Fruit fly (Drosophila melanogaster) whole organism, embryonic: ENCODE measurements around the gene Jhbp14.

Experiments
- Atf3 ChIP-seq: fragments of 200-800 bp; sonication (Bioruptor generic); optimal IDR thresholded peaks from 3 replicates; lab custom pipeline; 2016; ENCODE audit warnings: missing biosample characterization, missing genetic modification characterization
- CG10267 ChIP-seq: fragments of 200-800 bp; sonication (Bioruptor generic); optimal IDR thresholded peaks from 2 replicates; lab custom pipeline; 2018; ENCODE audit warnings: missing biosample characterization, mild to moderate bottlenecking, missing genetic modification characterization, moderate library complexity
- CG10959 ChIP-seq: fragments of 200-800 bp; sonication (Bioruptor generic); IDR thresholded peaks from 2 replicates; pipeline ENCODE4 v1.3.6; 2022; ENCODE audit warnings: missing biosample characterization, missing genetic modification characterization
- CG11247 ChIP-seq: fragments of 200-800 bp; sonication (Bioruptor generic); IDR thresholded peaks from 2 replicates; pipeline ENCODE4 v1.3.6; 2022; ENCODE audit warnings: missing biosample characterization, missing genetic modification characterization
- CG11560 ChIP-seq: fragments of 200-800 bp; sonication (Bioruptor generic); IDR thresholded peaks from 3 replicates; pipeline ENCODE4 v1.3.6; 2022; ENCODE audit warnings: missing biosample characterization, missing genetic modification characterization
- CG13424 ChIP-seq: fragments of 200-800 bp; sonication (Bioruptor generic); optimal IDR thresholded peaks from 2 replicates; lab custom pipeline; 2019; ENCODE audit warnings: missing biosample characterization, mild to moderate bottlenecking, missing genetic modification characterization, moderate library complexity
- CG16815 ChIP-seq: fragments of 200-800 bp; sonication (Bioruptor generic); optimal IDR thresholded peaks from 3 replicates; lab custom pipeline; 2017; ENCODE audit warnings: missing biosample characterization, mild to moderate bottlenecking, missing genetic modification characterization
- CG17612 ChIP-seq: fragments of 200-800 bp; sonication (Bioruptor generic); IDR thresholded peaks from 2 replicates; pipeline ENCODE4 v1.3.6; 2022; ENCODE audit warnings: missing biosample characterization, missing genetic modification characterization
- CG17802 ChIP-seq: fragments of 200-800 bp; sonication (Bioruptor generic); optimal IDR thresholded peaks from 2 replicates; lab custom pipeline; 2018; ENCODE audit warnings: missing biosample characterization, mild to moderate bottlenecking, missing genetic modification characterization, moderate library complexity
- CG18764 ChIP-seq: fragments of 200-800 bp; sonication (Bioruptor generic); optimal IDR thresholded peaks from 3 replicates; lab custom pipeline; 2016; ENCODE audit warnings: missing biosample characterization, missing genetic modification characterization
- CG2889 ChIP-seq: fragments of 200-800 bp; sonication (Bioruptor generic); IDR thresholded peaks from 3 replicates; pipeline ENCODE4 v1.3.6; 2022; ENCODE audit warnings: missing biosample characterization, missing genetic modification characterization
- CG30403 ChIP-seq: fragments of 200-800 bp; sonication (Bioruptor generic); optimal IDR thresholded peaks from 3 replicates; lab custom pipeline; 2016; ENCODE audit warnings: missing biosample characterization, missing genetic modification characterization
- CG3065 ChIP-seq: fragments of 200-800 bp; sonication (Bioruptor generic); optimal IDR thresholded peaks from 2 replicates; lab custom pipeline; 2016; ENCODE audit warnings: missing biosample characterization, missing genetic modification characterization
- CG32772 ChIP-seq: fragments of 200-800 bp; sonication (Bioruptor generic); IDR thresholded peaks from 2 replicates; pipeline ENCODE4 v1.3.6; 2022; ENCODE audit warnings: missing biosample characterization, missing genetic modification characterization
- CG3407 ChIP-seq: fragments of 200-800 bp; sonication (Bioruptor generic); optimal IDR thresholded peaks from 2 replicates; lab custom pipeline; 2018; ENCODE audit warnings: missing biosample characterization, mild to moderate bottlenecking, missing genetic modification characterization
- CG43689 ChIP-seq: fragments of 200-800 bp; sonication (Bioruptor generic); IDR thresholded peaks from 2 replicates; pipeline ENCODE4 v1.3.6; 2022; ENCODE audit warnings: missing biosample characterization, missing genetic modification characterization
- CG4820 ChIP-seq: fragments of 200-800 bp; sonication (Bioruptor generic); optimal IDR thresholded peaks from 3 replicates; lab custom pipeline; 2016; ENCODE audit warnings: missing biosample characterization, missing genetic modification characterization
- CG4854 ChIP-seq: fragments of 200-800 bp; sonication (Bioruptor generic); optimal IDR thresholded peaks from 2 replicates; lab custom pipeline; 2016; ENCODE audit warnings: missing biosample characterization, missing genetic modification characterization, inconsistent platforms
- CG5953 ChIP-seq: fragments of 200-800 bp; sonication (Bioruptor generic); IDR thresholded peaks from 2 replicates; pipeline ENCODE4 v1.3.6; 2022; ENCODE audit warnings: missing biosample characterization, missing genetic modification characterization
- CG6272 ChIP-seq: fragments of 200-800 bp; sonication (Bioruptor generic); IDR thresholded peaks from 2 replicates; pipeline ENCODE4 v1.3.6; 2022; ENCODE audit warnings: missing biosample characterization, missing genetic modification characterization
- CG7839 ChIP-seq: fragments of 200-800 bp; sonication (Bioruptor generic); optimal IDR thresholded peaks from 3 replicates; lab custom pipeline; 2018; ENCODE audit warnings: missing biosample characterization, mild to moderate bottlenecking, missing genetic modification characterization, moderate library complexity
- CG8089 ChIP-seq: fragments of 200-800 bp; sonication (Bioruptor generic); optimal IDR thresholded peaks from 3 replicates; lab custom pipeline; 2016; ENCODE audit warnings: missing biosample characterization, missing genetic modification characterization
- CG8281 ChIP-seq: fragments of 200-800 bp; sonication (Bioruptor generic); optimal IDR thresholded peaks from 2 replicates; lab custom pipeline; 2018; ENCODE audit warnings: missing biosample characterization, mild to moderate bottlenecking, missing genetic modification characterization, moderate library complexity
- CG9609 ChIP-seq: fragments of 200-800 bp; sonication (Bioruptor generic); optimal IDR thresholded peaks from 3 replicates; lab custom pipeline; 2016; ENCODE audit warnings: missing biosample characterization, missing genetic modification characterization
- Doc2 ChIP-seq: fragments of 200-800 bp; sonication (Bioruptor generic); IDR thresholded peaks from 2 replicates; pipeline ENCODE4 v1.3.6; 2022; ENCODE audit warnings: missing biosample characterization, missing genetic modification characterization
- Gug ChIP-seq: fragments of 200-800 bp; sonication (Bioruptor generic); IDR thresholded peaks from 4 replicates; pipeline ENCODE4 v1.3.6; 2022; ENCODE audit warnings: missing biosample characterization, missing genetic modification characterization
- HLH54F ChIP-seq: fragments of 200-800 bp; sonication (Bioruptor generic); optimal IDR thresholded peaks from 3 replicates; lab custom pipeline; 2016; ENCODE audit warnings: missing biosample characterization, missing genetic modification characterization
- Jarid2 ChIP-seq: fragments of 200-800 bp; sonication (Bioruptor generic); optimal IDR thresholded peaks from 3 replicates; lab custom pipeline; 2017; ENCODE audit warnings: mild to moderate bottlenecking, missing biosample characterization, missing genetic modification reagents, missing genetic modification characterization
- Lpt ChIP-seq: fragments of >200 bp; optimal IDR thresholded peaks from 2 replicates; lab custom pipeline; 2018; ENCODE audit warnings: missing biosample characterization, missing genetic modification characterization
- Poxn ChIP-seq: fragments of 200-800 bp; sonication (Bioruptor generic); IDR thresholded peaks from 2 replicates; pipeline ENCODE4 v1.3.6; 2022; ENCODE audit warnings: missing biosample characterization, missing genetic modification characterization
- Ptx1 ChIP-seq: fragments of 200-800 bp; sonication (Bioruptor generic); IDR thresholded peaks from 2 replicates; pipeline ENCODE4 v1.3.6; 2022; ENCODE audit warnings: missing biosample characterization, missing genetic modification characterization
- Scr ChIP-seq: fragments of 200-800 bp; sonication (Bioruptor generic); IDR thresholded peaks from 2 replicates; pipeline ENCODE4 v1.3.6; 2022; ENCODE audit warnings: missing biosample characterization, missing genetic modification characterization; ENCODE audit not compliant: partially characterized antibody
- Ssrp ChIP-seq: fragments of 200-800 bp; sonication (Bioruptor generic); optimal IDR thresholded peaks from 2 replicates; lab custom pipeline; 2018; ENCODE audit warnings: missing biosample characterization, mild to moderate bottlenecking, missing genetic modification characterization, moderate library complexity
- Vsx1 ChIP-seq: fragments of 200-800 bp; sonication (Bioruptor generic); optimal IDR thresholded peaks from 2 replicates; lab custom pipeline; 2017; ENCODE audit warnings: missing biosample characterization, mild to moderate bottlenecking, missing genetic modification characterization, missing genetic modification reagents
- bigmax ChIP-seq: fragments of 200-800 bp; sonication (Bioruptor generic); optimal IDR thresholded peaks from 2 replicates; lab custom pipeline; 2018; ENCODE audit warnings: missing biosample characterization, mild to moderate bottlenecking, missing genetic modification characterization
- br ChIP-seq: fragments of >200 bp; optimal IDR thresholded peaks from 2 replicates; lab custom pipeline; 2017
- corto ChIP-seq: fragments of 200-800 bp; sonication (Bioruptor generic); optimal IDR thresholded peaks from 2 replicates; lab custom pipeline; 2016; ENCODE audit warnings: missing biosample characterization, mild to moderate bottlenecking, missing genetic modification characterization, moderate library complexity
- croc ChIP-seq: fragments of 200-800 bp; sonication (Bioruptor generic); conservative IDR thresholded peaks from 3 replicates; pipeline ENCODE4 v1.3.6; 2022; ENCODE audit warnings: missing biosample characterization, missing genetic modification characterization
- eve ChIP-seq, 2 experiments: fragments of >200 bp; optimal IDR thresholded peaks; 2 replicates each; lab custom pipeline; 2017; ENCODE audit warnings: missing biosample characterization in 2 of 2, missing genetic modification characterization in 2 of 2
- ewg ChIP-seq: fragments of 200-800 bp; sonication (Bioruptor generic); optimal IDR thresholded peaks from 3 replicates; lab custom pipeline; 2017; ENCODE audit warnings: mild to moderate bottlenecking, missing biosample characterization, missing genetic modification reagents, missing genetic modification characterization
- ftz-f1 ChIP-seq: fragments of 200-800 bp; sonication (Bioruptor generic); optimal IDR thresholded peaks from 2 replicates; lab custom pipeline; 2016; ENCODE audit warnings: missing biosample characterization, missing genetic modification characterization
- gsb ChIP-seq: fragments of 200-800 bp; sonication (Bioruptor generic); IDR thresholded peaks from 2 replicates; pipeline ENCODE4 v1.3.6; 2022; ENCODE audit warnings: missing biosample characterization, missing genetic modification characterization
- gt ChIP-seq: fragments of 200-800 bp; sonication (Bioruptor generic); IDR thresholded peaks from 2 replicates; pipeline ENCODE4 v1.3.6; 2022; ENCODE audit warnings: missing biosample characterization, missing genetic modification characterization
- kay ChIP-seq: fragments of 200-800 bp; sonication (Bioruptor generic); optimal IDR thresholded peaks from 2 replicates; lab custom pipeline; 2016; ENCODE audit warnings: missing biosample characterization, missing genetic modification characterization
- ken ChIP-seq: fragments of 200-800 bp; sonication (Bioruptor generic); IDR thresholded peaks from 3 replicates; pipeline ENCODE4 v1.3.6; 2022; ENCODE audit warnings: missing biosample characterization, missing genetic modification characterization
- lmd ChIP-seq: fragments of 200-800 bp; sonication (Bioruptor generic); IDR thresholded peaks from 2 replicates; pipeline ENCODE4 v1.3.6; 2022; ENCODE audit warnings: missing biosample characterization, missing genetic modification characterization
- pnt ChIP-seq: fragments of 200-800 bp; sonication (Bioruptor generic); optimal IDR thresholded peaks from 3 replicates; lab custom pipeline; 2016; ENCODE audit warnings: missing biosample characterization, missing genetic modification characterization
- pzg ChIP-seq: fragments of 200-800 bp; sonication (Bioruptor generic); optimal IDR thresholded peaks from 3 replicates; lab custom pipeline; 2018; ENCODE audit warnings: missing biosample characterization, mild to moderate bottlenecking, missing genetic modification characterization, moderate library complexity
- sens ChIP-seq: fragments of 200-800 bp; sonication (Bioruptor generic); peaks from one replicate; lab custom pipeline; 2016; ENCODE audit warnings: missing biosample characterization, missing genetic modification characterization
- slou ChIP-seq: fragments of 200-800 bp; sonication (Bioruptor generic); optimal IDR thresholded peaks from 3 replicates; lab custom pipeline; 2016; ENCODE audit warnings: missing biosample characterization, missing genetic modification characterization
- so ChIP-seq: fragments of 200-800 bp; sonication (Bioruptor generic); IDR thresholded peaks from 3 replicates; pipeline ENCODE4 v1.3.6; 2022; ENCODE audit warnings: missing biosample characterization, missing genetic modification characterization
- sr ChIP-seq: fragments of 200-800 bp; sonication (Bioruptor generic); IDR thresholded peaks from 3 replicates; pipeline ENCODE4 v1.3.6; 2022; ENCODE audit warnings: missing biosample characterization, missing genetic modification characterization
- wor ChIP-seq: fragments of 200-800 bp; sonication (Bioruptor generic); IDR thresholded peaks from 2 replicates; pipeline ENCODE4 v1.3.6; 2022; ENCODE audit warnings: missing biosample characterization, missing genetic modification characterization

The Jhbp14 gene

dm6 chr2L:13191894-13192293 is 44.4 kb upstream of the Jhbp14 start, which contains the start of the genes CG16974 and Edem2 (continued):
- TF ChIP-seq bigmax (GFP tag; lab: Kevin White, UChicago) (no peak), croc (GFP tag; lab: Robert Waterston, UW) (no peak; the same call in 1 of the 3 replicates), sr (GFP tag; lab: Robert Waterston, UW) (no peak), Vsx1 (GFP tag; lab: Kevin White, UChicago) (no peak), pnt (peak; percentile 27), CG7839 (tag; lab: Kevin White, UChicago) (no peak), HLH54F (GFP tag; lab: Kevin White, UChicago) (peak; percentile 12), CG18764 (GFP tag; lab: Kevin White, UChicago) (peak; percentile 74), CG30403 (GFP tag; lab: Kevin White, UChicago) (peak; percentile 88), pzg (peak; percentile 77), Poxn (no peak), CG9609 (GFP tag; lab: Kevin White, UChicago) (no peak), Jarid2 (GFP tag; lab: Kevin White, UChicago) (no peak), ewg (GFP tag; lab: Kevin White, UChicago) (peak; percentile 54), CG3065 (peak; percentile 53), wor (GFP tag; lab: Robert Waterston, UW) (peak; percentile 20; the same call in 1 of the 2 replicates), CG2889 (GFP tag; lab: Robert Waterston, UW) (peak; percentile 40; the same call in 1 of the 3 replicates), Gug (GFP tag; lab: Robert Waterston, UW) (peak; percentile 84), CG13424 (tag; lab: Kevin White, UChicago) (peak; percentile 73), gt (GFP tag; lab: Robert Waterston, UW) (no peak), CG10267 (tag; lab: Kevin White, UChicago) (peak; percentile 97), CG10959 (peak; percentile 26; the same call in 1 of the 2 replicates), CG17612 (GFP tag; lab: Robert Waterston, UW) (no peak), CG17802 (tag; lab: Kevin White, UChicago) (peak; percentile 20), CG4820 (GFP tag; lab: Kevin White, UChicago) (peak; percentile 64), Scr (GFP tag; lab: Robert Waterston, UW) (peak; percentile 32), CG16815 (GFP tag; lab: Kevin White, UChicago) (peak; percentile 57), gsb (GFP tag; lab: Robert Waterston, UW) (no peak), CG11560 (tag; lab: Robert Waterston, UW) (peak; percentile 39; the same call in 1 of the 3 replicates), br (lab: Kevin White, UChicago) (no peak), CG11247 (GFP tag; lab: Robert Waterston, UW) (peak; percentile 47; the same call in 1 of the 2 replicates), Ssrp (tag; lab: Kevin White, UChicago) (peak; percentile 60), Lpt (GFP tag; lab: Kevin White, UChicago) (no peak), kay (GFP tag; lab: Kevin White, UChicago) (peak; percentile 49), eve (GFP tag; optimal IDR thresholded peaks at IDR 0.05; lab: Kevin White, UChicago) (no peak), CG8281 (no peak), Doc2 (GFP tag; lab: Robert Waterston, UW) (no peak), sens (GFP tag; lab: Kevin White, UChicago) (no peak), Ptx1 (GFP tag; lab: Robert Waterston, UW) (peak; percentile 88), CG6272 (GFP tag; lab: Robert Waterston, UW) (peak; percentile 67; the same call in 1 of the 2 replicates), CG5953 (GFP tag; lab: Robert Waterston, UW) (peak; percentile 42; the same call in 1 of the 2 replicates), corto (GFP tag; lab: Kevin White, UChicago) (peak; percentile 70), CG32772 (GFP tag; lab: Robert Waterston, UW) (peak; percentile 85), CG4854 (GFP tag; lab: Kevin White, UChicago) (peak; percentile 6), CG8089 (no peak), ken (GFP tag; lab: Robert Waterston, UW) (peak; percentile 79), Atf3 (GFP tag; lab: Kevin White, UChicago) (no peak), slou (GFP tag; lab: Kevin White, UChicago) (peak; percentile 70), CG43689 (GFP tag; lab: Robert Waterston, UW) (no peak), CG3407 (no peak), ftz-f1 (peak; percentile 39), lmd (GFP tag; lab: Robert Waterston, UW) (peak; percentile 74), so (GFP tag; lab: Robert Waterston, UW) (peak; percentile 31; the same call in 1 of the 3 replicates)
